Worm (Caenorhabditis elegans) whole organism, late embryonic: Measurements from ENCODE around the gene srxa-1.

Source experiments
- F13H6.1 ChIP-seq: sonication (generic microtip); optimal IDR thresholded peaks from 2 replicates; lab custom pipeline; 2016; ENCODE audit warnings: missing genetic modification characterization, missing compliant biosample characterization
- K09A11.1 ChIP-seq: sonication (generic microtip); optimal IDR thresholded peaks from 2 replicates; lab custom pipeline; 2017; ENCODE audit warnings: antibody characterized with exemption, mild to moderate bottlenecking, missing genetic modification characterization, missing compliant biosample characterization; ENCODE audit not compliant: insufficient read depth
- ama-1 ChIP-seq: fragments of 150-350 bp; optimal IDR thresholded peaks from 2 replicates; lab custom pipeline; 2014
- ceh-9 ChIP-seq: sonication (generic microtip); optimal IDR thresholded peaks from 2 replicates; lab custom pipeline; 2016; ENCODE audit warnings: mild to moderate bottlenecking, missing genetic modification characterization, inconsistent platforms, missing compliant biosample characterization
- elt-2 ChIP-seq: sonication (generic microtip); optimal IDR thresholded peaks from 2 replicates; lab custom pipeline; 2016; ENCODE audit warnings: missing genetic modification reagents, missing genetic modification characterization, missing compliant biosample characterization
- fkh-10 ChIP-seq: fragments of 150-350 bp; optimal IDR thresholded peaks from 2 replicates; lab custom pipeline; 2014; ENCODE audit warnings: missing biosample characterization, missing genetic modification reagents, missing genetic modification characterization
- fkh-6 ChIP-seq: sonication (generic microtip); optimal IDR thresholded peaks from 2 replicates; lab custom pipeline; 2016; ENCODE audit warnings: missing genetic modification characterization, missing compliant biosample characterization
- mec-3 ChIP-seq: sonication (generic microtip); optimal IDR thresholded peaks from 2 replicates; lab custom pipeline; 2016; ENCODE audit warnings: borderline replicate concordance, missing genetic modification characterization, missing compliant biosample characterization
- nhr-11 ChIP-seq: fragments of 150-350 bp; optimal IDR thresholded peaks from 2 replicates; lab custom pipeline; 2014; ENCODE audit warnings: missing biosample characterization, missing genetic modification characterization
- pha-4 ChIP-seq: fragments of 150-350 bp; optimal IDR thresholded peaks from 2 replicates; lab custom pipeline; 2018; ENCODE audit warnings: missing biosample characterization, missing genetic modification reagents, missing genetic modification characterization
- rnt-1 ChIP-seq: sonication (generic microtip); optimal IDR thresholded peaks from 2 replicates; lab custom pipeline; 2016; ENCODE audit warnings: missing genetic modification characterization, missing compliant biosample characterization
- tbx-2 ChIP-seq: sonication (generic microtip); optimal IDR thresholded peaks from 2 replicates; lab custom pipeline; 2016; ENCODE audit warnings: missing genetic modification characterization, missing compliant biosample characterization
- tbx-7 ChIP-seq: sonication (generic microtip); optimal IDR thresholded peaks from 2 replicates; lab custom pipeline; 2016; ENCODE audit warnings: missing genotype, missing genetic modification characterization, missing compliant biosample characterization
- ttx-3 ChIP-seq: sonication (generic microtip); optimal IDR thresholded peaks from 2 replicates; lab custom pipeline; 2016; ENCODE audit warnings: missing genetic modification reagents, missing genetic modification characterization, missing compliant biosample characterization

- TF ChIP-seq rnt-1 (tag; lab: Kevin White, UChicago) (no peak), elt-2 (no peak), tbx-2 (no peak), ceh-9 (tag; lab: Kevin White, UChicago) (no peak), fkh-6 (tag; lab: Kevin White, UChicago) (no peak), ama-1 (lab: Kevin White, UChicago) (no peak), F13H6.1 (tag; lab: Kevin White, UChicago) (no peak), mec-3 (tag; lab: Kevin White, UChicago) (no peak), K09A11.1 (no peak), ttx-3 (tag; lab: Kevin White, UChicago) (no peak), pha-4 (tag; lab: Kevin White, UChicago) (no peak), nhr-11 (tag; lab: Kevin White, UChicago) (no peak), tbx-7 (tag; lab: Kevin White, UChicago) (no peak), fkh-10 (GFP tag; lab: Kevin White, UChicago) (no peak)
Observed at ce11 chrV:20685383-20685782, 46.5 kb upstream of the srxa-1 start, which contains the start of gene klf-2.
